Fruit fly (Drosophila melanogaster) whole organism, embryonic: ENCODE results near the gene lin-28.
A peak's percentile ranks its signal among the peaks of the same experiment; 100 is the strongest.

Source experiments
- Abd-B ChIP-seq: fragments of 200-800 bp; sonication (Bioruptor generic); optimal IDR thresholded peaks from 2 replicates; lab custom pipeline; 2018; ENCODE audit warnings: missing biosample characterization, mild to moderate bottlenecking, missing genetic modification characterization, moderate library complexity
- Adf1 ChIP-seq: fragments of 200-800 bp; sonication (Bioruptor generic); IDR thresholded peaks from 2 replicates; pipeline ENCODE4 v1.3.6; 2022; ENCODE audit warnings: missing biosample characterization, missing genetic modification characterization
- CG10565 ChIP-seq: fragments of 200-800 bp; sonication (Bioruptor generic); optimal IDR thresholded peaks from 3 replicates; lab custom pipeline; 2016; ENCODE audit warnings: missing biosample characterization, mild to moderate bottlenecking, missing genetic modification characterization
- CG10654 ChIP-seq: fragments of 200-800 bp; sonication (Bioruptor generic); optimal IDR thresholded peaks from 2 replicates; lab custom pipeline; 2016; ENCODE audit warnings: missing biosample characterization, missing genetic modification characterization
- CG11398 ChIP-seq: fragments of 200-800 bp; sonication (Bioruptor generic); optimal IDR thresholded peaks from 2 replicates; lab custom pipeline; 2016; ENCODE audit warnings: missing biosample characterization, missing genetic modification characterization
- CG11560 ChIP-seq: fragments of 200-800 bp; sonication (Bioruptor generic); IDR thresholded peaks from 3 replicates; pipeline ENCODE4 v1.3.6; 2022; ENCODE audit warnings: missing biosample characterization, missing genetic modification characterization
- CG14710 ChIP-seq: fragments of 200-800 bp; sonication (Bioruptor generic); optimal IDR thresholded peaks from 3 replicates; lab custom pipeline; 2019; ENCODE audit warnings: missing biosample characterization, mild to moderate bottlenecking, missing genetic modification characterization, moderate library complexity
- CG15479 ChIP-seq: fragments of 200-800 bp; sonication (Bioruptor generic); optimal IDR thresholded peaks from 3 replicates; lab custom pipeline; 2019; ENCODE audit warnings: missing biosample characterization, mild to moderate bottlenecking, missing genetic modification characterization, moderate library complexity
- CG15514 ChIP-seq: fragments of 200-800 bp; sonication (Bioruptor generic); optimal IDR thresholded peaks from 3 replicates; lab custom pipeline; 2017; ENCODE audit warnings: missing biosample characterization, missing genetic modification characterization, mild to moderate bottlenecking, moderate library complexity, missing genetic modification reagents
- CG1647 ChIP-seq: fragments of 200-800 bp; sonication (Bioruptor generic); optimal IDR thresholded peaks from 3 replicates; lab custom pipeline; 2016; ENCODE audit warnings: missing biosample characterization, missing genetic modification characterization
- CG16779 ChIP-seq: fragments of 200-800 bp; sonication (Bioruptor generic); IDR thresholded peaks from 2 replicates; pipeline ENCODE4 v1.3.6; 2022; ENCODE audit warnings: missing biosample characterization, missing genetic modification characterization
- CG17186 ChIP-seq: fragments of 200-800 bp; sonication (Bioruptor generic); optimal IDR thresholded peaks from 3 replicates; lab custom pipeline; 2017; ENCODE audit warnings: missing biosample characterization, missing genetic modification reagents, missing genetic modification characterization
- CG2199 ChIP-seq: fragments of 200-800 bp; sonication (Bioruptor generic); IDR thresholded peaks from 3 replicates; pipeline ENCODE4 v1.3.6; 2022; ENCODE audit warnings: missing biosample characterization, missing genetic modification characterization
- CG3407 ChIP-seq: fragments of 200-800 bp; sonication (Bioruptor generic); optimal IDR thresholded peaks from 2 replicates; lab custom pipeline; 2018; ENCODE audit warnings: missing biosample characterization, mild to moderate bottlenecking, missing genetic modification characterization
- CG34376 ChIP-seq: fragments of 200-800 bp; sonication (Bioruptor generic); optimal IDR thresholded peaks from 2 replicates; lab custom pipeline; 2018; ENCODE audit warnings: missing biosample characterization, mild to moderate bottlenecking, missing genetic modification characterization
- CG3726 ChIP-seq: fragments of 200-800 bp; sonication (Bioruptor generic); IDR thresholded peaks from 3 replicates; pipeline ENCODE4, ENCODE4 v1.3.6; 2022; ENCODE audit warnings: missing biosample characterization, missing genetic modification characterization
- CG6683 ChIP-seq: fragments of 200-800 bp; sonication (Bioruptor generic); optimal IDR thresholded peaks from 2 replicates; lab custom pipeline; 2017; ENCODE audit warnings: missing biosample characterization, mild to moderate bottlenecking, missing genetic modification characterization, missing genetic modification reagents
- CHES-1-like ChIP-seq: fragments of 200-800 bp; sonication (Bioruptor generic); optimal IDR thresholded peaks from 2 replicates; lab custom pipeline; 2016; ENCODE audit warnings: missing biosample characterization, missing genetic modification characterization
- D19B ChIP-seq: fragments of 200-800 bp; sonication (Bioruptor generic); optimal IDR thresholded peaks from 2 replicates; lab custom pipeline; 2017; ENCODE audit warnings: missing biosample characterization, mild to moderate bottlenecking, missing genetic modification characterization
- Dip2 ChIP-seq: fragments of 200-800 bp; sonication (Bioruptor generic); IDR thresholded peaks from 2 replicates; pipeline ENCODE4 v1.3.6; 2022; ENCODE audit warnings: missing biosample characterization, missing genetic modification characterization
- Dip3 ChIP-seq: fragments of 200-800 bp; sonication (Bioruptor generic); optimal IDR thresholded peaks from 3 replicates; lab custom pipeline; 2016; ENCODE audit warnings: missing biosample characterization, missing genetic modification characterization
- HLH54F ChIP-seq: fragments of 200-800 bp; sonication (Bioruptor generic); optimal IDR thresholded peaks from 3 replicates; lab custom pipeline; 2016; ENCODE audit warnings: missing biosample characterization, missing genetic modification characterization
- Hr3 ChIP-seq: fragments of 200-800 bp; sonication (Bioruptor generic); optimal IDR thresholded peaks from 3 replicates; lab custom pipeline; 2016; ENCODE audit warnings: missing biosample characterization, missing genetic modification characterization
- Kr ChIP-seq: fragments of 200-800 bp; sonication (Bioruptor generic); optimal IDR thresholded peaks from 2 replicates; lab custom pipeline; 2017; ENCODE audit warnings: missing biosample characterization, mild to moderate bottlenecking, missing genetic modification characterization
- Sry-δ ChIP-seq: fragments of 200-800 bp; sonication (Bioruptor generic); optimal IDR thresholded peaks from 2 replicates; lab custom pipeline; 2016; ENCODE audit warnings: missing biosample characterization, missing genetic modification characterization
- Usf ChIP-seq: fragments of 200-800 bp; sonication (Bioruptor generic); optimal IDR thresholded peaks from 2 replicates; lab custom pipeline; 2017; ENCODE audit warnings: missing genotype, missing biosample characterization, missing genetic modification characterization
- Xrp1 ChIP-seq: fragments of 200-800 bp; sonication (Bioruptor generic); IDR thresholded peaks from 2 replicates; pipeline ENCODE4 v1.3.6; 2022; ENCODE audit warnings: missing biosample characterization, missing genetic modification characterization
- ac ChIP-seq: fragments of 200-800 bp; sonication (Bioruptor generic); optimal IDR thresholded peaks from 3 replicates; lab custom pipeline; 2017; ENCODE audit warnings: missing biosample characterization, mild to moderate bottlenecking, missing genetic modification characterization
- bab2 ChIP-seq: fragments of 200-800 bp; sonication (Bioruptor generic); optimal IDR thresholded peaks from 2 replicates; lab custom pipeline; 2016; ENCODE audit warnings: missing biosample characterization, missing genetic modification characterization
- bowl ChIP-seq: fragments of 200-800 bp; sonication (Bioruptor generic); IDR thresholded peaks from 2 replicates; pipeline ENCODE4 v1.3.6; 2022; ENCODE audit warnings: missing biosample characterization, missing genetic modification characterization
- br ChIP-seq: fragments of >200 bp; optimal IDR thresholded peaks from 2 replicates; lab custom pipeline; 2017
- cato ChIP-seq: fragments of 200-800 bp; sonication (Bioruptor generic); optimal IDR thresholded peaks from 2 replicates; lab custom pipeline; 2016; ENCODE audit warnings: missing biosample characterization, missing genetic modification characterization, borderline replicate concordance
- dimm ChIP-seq: fragments of 200-800 bp; sonication (Bioruptor generic); IDR thresholded peaks from 2 replicates; pipeline ENCODE4 v1.3.6; 2022; ENCODE audit warnings: missing biosample characterization, missing genetic modification characterization
- dm ChIP-seq: fragments of 200-800 bp; sonication (Bioruptor generic); optimal IDR thresholded peaks from 3 replicates; lab custom pipeline; 2016; ENCODE audit warnings: missing biosample characterization, missing genetic modification characterization
- dysf ChIP-seq: fragments of 200-800 bp; sonication (Bioruptor generic); IDR thresholded peaks from 3 replicates; pipeline ENCODE4 v1.3.6; 2022; ENCODE audit warnings: missing biosample characterization, missing genetic modification characterization
- exex ChIP-seq: fragments of 200-800 bp; sonication (Bioruptor generic); optimal IDR thresholded peaks from 4 replicates; lab custom pipeline; 2018; ENCODE audit warnings: missing biosample characterization, mild to moderate bottlenecking, missing genetic modification characterization, moderate library complexity
- fd64A ChIP-seq: fragments of 200-800 bp; sonication (Bioruptor generic); optimal IDR thresholded peaks from 3 replicates; lab custom pipeline; 2018; ENCODE audit warnings: missing biosample characterization, mild to moderate bottlenecking, missing genetic modification characterization
- gcm ChIP-seq: fragments of 200-800 bp; sonication (Bioruptor generic); optimal IDR thresholded peaks from 2 replicates; lab custom pipeline; 2019; ENCODE audit warnings: missing biosample characterization, mild to moderate bottlenecking, missing genetic modification characterization, moderate library complexity
- gfzf ChIP-seq: fragments of 200-800 bp; sonication (Bioruptor generic); optimal IDR thresholded peaks from 2 replicates; lab custom pipeline; 2016; ENCODE audit warnings: missing biosample characterization, mild to moderate bottlenecking, missing genetic modification characterization, moderate library complexity
- inv ChIP-seq: fragments of 200-800 bp; sonication (Bioruptor generic); IDR thresholded peaks from 2 replicates; pipeline ENCODE4 v1.3.6; 2022; ENCODE audit warnings: missing biosample characterization, missing genetic modification characterization; ENCODE audit not compliant: partially characterized antibody
- nerfin-1 ChIP-seq: fragments of 200-800 bp; sonication (Bioruptor generic); optimal IDR thresholded peaks from 3 replicates; lab custom pipeline; 2019; ENCODE audit warnings: missing biosample characterization, mild to moderate bottlenecking, missing genetic modification characterization, moderate library complexity
- otp ChIP-seq: fragments of 200-800 bp; sonication (Bioruptor generic); IDR thresholded peaks from 3 replicates; pipeline ENCODE4, ENCODE4 v1.3.6; 2022; ENCODE audit warnings: missing biosample characterization, missing genetic modification characterization
- pum ChIP-seq: fragments of 200-800 bp; sonication (Bioruptor generic); optimal IDR thresholded peaks from 2 replicates; lab custom pipeline; 2016; ENCODE audit warnings: missing biosample characterization, missing genetic modification characterization
- pzg ChIP-seq: fragments of 200-800 bp; sonication (Bioruptor generic); optimal IDR thresholded peaks from 3 replicates; lab custom pipeline; 2018; ENCODE audit warnings: missing biosample characterization, mild to moderate bottlenecking, missing genetic modification characterization, moderate library complexity
- ro ChIP-seq: fragments of 200-800 bp; sonication (Bioruptor generic); IDR thresholded peaks from 2 replicates; pipeline ENCODE4 v1.3.6; 2022; ENCODE audit warnings: missing biosample characterization, missing genetic modification characterization
- row ChIP-seq: fragments of 200-800 bp; sonication (Bioruptor generic); IDR thresholded peaks from 3 replicates; pipeline ENCODE4 v1.3.6; 2022; ENCODE audit warnings: missing biosample characterization, missing genetic modification characterization
- sisA ChIP-seq: fragments of 200-800 bp; sonication (Bioruptor generic); IDR thresholded peaks from 2 replicates; pipeline ENCODE4 v1.3.6; 2022; ENCODE audit warnings: missing biosample characterization, missing genetic modification characterization
- sob ChIP-seq: fragments of 200-800 bp; sonication (Bioruptor generic); IDR thresholded peaks from 2 replicates; pipeline ENCODE4 v1.3.6; 2022; ENCODE audit warnings: missing biosample characterization, missing genetic modification characterization
- tna ChIP-seq: fragments of 200-800 bp; sonication (Bioruptor generic); IDR thresholded peaks from 2 replicates; pipeline ENCODE4 v1.3.6; 2022; ENCODE audit warnings: missing biosample characterization, missing genetic modification characterization; ENCODE audit not compliant: partially characterized antibody
- trem ChIP-seq: fragments of 200-800 bp; optimal IDR thresholded peaks from 3 replicates; lab custom pipeline; 2019; ENCODE audit warnings: missing biosample characterization, mild to moderate bottlenecking, missing genetic modification characterization, moderate library complexity
- ttk ChIP-seq: fragments of 200-800 bp; sonication (Bioruptor generic); IDR thresholded peaks from 2 replicates; pipeline ENCODE4 v2.1.2; 2022; ENCODE audit warnings: missing biosample characterization, missing genetic modification characterization
- tx ChIP-seq: fragments of 200-800 bp; sonication (Bioruptor generic); optimal IDR thresholded peaks from 2 replicates; lab custom pipeline; 2016; ENCODE audit warnings: missing biosample characterization, missing genetic modification characterization
- zen2 ChIP-seq: fragments of 200-800 bp; sonication (Bioruptor generic); IDR thresholded peaks from 3 replicates; pipeline ENCODE4 v1.3.6; 2022; ENCODE audit warnings: missing biosample characterization, missing genetic modification characterization; ENCODE audit not compliant: partially characterized antibody

Gene lin-28

dm6 chr3L:5662071-5662470 is 7.6 kb downstream of the lin-28 start, which contains the start of gene Sse (continued):
- TF ChIP-seq dm (GFP tag; lab: Kevin White, UChicago) (no peak), nerfin-1 (tag; lab: Kevin White, UChicago) (no peak), dimm (GFP tag; lab: Robert Waterston, UW) (no peak), HLH54F (GFP tag; lab: Kevin White, UChicago) (no peak), tna (GFP tag; lab: Robert Waterston, UW) (peak; percentile 52), ac (GFP tag; lab: Kevin White, UChicago) (no peak), CG10654 (GFP tag; lab: Kevin White, UChicago) (no peak), ro (GFP tag; lab: Robert Waterston, UW) (no peak), Xrp1 (GFP tag; lab: Robert Waterston, UW) (no peak), CG34376 (GFP tag; lab: Kevin White, UChicago) (no peak), inv (GFP tag; lab: Robert Waterston, UW) (peak; percentile 55; the same call in 1 of the 2 replicates), bab2 (no peak), trem (tag; lab: Kevin White, UChicago) (peak; percentile 28), CG11560 (no peak), fd64A (GFP tag; lab: Kevin White, UChicago) (no peak), Dip3 (GFP tag; lab: Kevin White, UChicago) (no peak), D19B (GFP tag; lab: Kevin White, UChicago) (no peak), CHES-1-like (GFP tag; lab: Kevin White, UChicago) (no peak), Hr3 (GFP tag; lab: Kevin White, UChicago) (no peak), tx (GFP tag; lab: Kevin White, UChicago) (no peak), gcm (GFP tag; lab: Kevin White, UChicago) (no peak), exex (tag; lab: Kevin White, UChicago) (no peak), Sry-δ (GFP tag; lab: Kevin White, UChicago) (peak; percentile 79), sob (GFP tag; lab: Robert Waterston, UW) (no peak), CG17186 (peak; percentile 32), Usf (GFP tag; lab: Kevin White, UChicago) (no peak), CG11398 (GFP tag; lab: Kevin White, UChicago) (no peak), CG16779 (GFP tag; lab: Robert Waterston, UW) (no peak), cato (GFP tag; lab: Kevin White, UChicago) (no peak), zen2 (GFP tag; lab: Robert Waterston, UW) (peak; percentile 84), pum (GFP tag; lab: Kevin White, UChicago) (no peak), CG15514 (GFP tag; lab: Kevin White, UChicago) (peak; percentile 98), bowl (GFP tag; lab: Robert Waterston, UW) (no peak), pzg (GFP tag; lab: Kevin White, UChicago) (peak; percentile 90), dysf (GFP tag; lab: Robert Waterston, UW) (no peak), CG14710 (tag; lab: Kevin White, UChicago) (peak; percentile 34), Dip2 (no peak), CG3726 (GFP tag; lab: Robert Waterston, UW) (no peak), CG3407 (GFP tag; lab: Kevin White, UChicago) (no peak), row (GFP tag; lab: Robert Waterston, UW) (no peak; the same call in 2 of the 3 replicates), ttk (GFP tag; lab: Robert Waterston, UW) (no peak), CG6683 (no peak), Adf1 (GFP tag; lab: Robert Waterston, UW) (no peak), CG2199 (GFP tag; lab: Robert Waterston, UW) (no peak), CG10565 (GFP tag; lab: Kevin White, UChicago) (no peak), otp (GFP tag; lab: Robert Waterston, UW) (no peak), br (lab: Kevin White, UChicago) (no peak), CG15479 (GFP tag; lab: Kevin White, UChicago) (no peak), gfzf (GFP tag; lab: Kevin White, UChicago) (peak; percentile 70), CG1647 (GFP tag; lab: Kevin White, UChicago) (peak; percentile 19), Kr (GFP tag; lab: Kevin White, UChicago) (no peak), sisA (GFP tag; lab: Robert Waterston, UW) (no peak), Abd-B (no peak)
